Fruit fly (Drosophila melanogaster) whole organism, embryonic: ENCODE measurements around the gene Tcs4.

Experiments
- Ada2b ChIP-seq: fragments of 200-800 bp; sonication (Bioruptor generic); IDR thresholded peaks from 2 replicates; pipeline ENCODE4 v1.3.6; 2022; ENCODE audit warnings: missing biosample characterization, missing genetic modification characterization
- Atf-2 ChIP-seq: fragments of 200-800 bp; sonication (Bioruptor generic); optimal IDR thresholded peaks from 2 replicates; lab custom pipeline; 2016; ENCODE audit warnings: missing biosample characterization, missing genetic modification characterization
- Atf3 ChIP-seq: fragments of 200-800 bp; sonication (Bioruptor generic); optimal IDR thresholded peaks from 3 replicates; lab custom pipeline; 2016; ENCODE audit warnings: missing biosample characterization, missing genetic modification characterization
- CG10147 ChIP-seq: fragments of 200-800 bp; sonication (Bioruptor generic); optimal IDR thresholded peaks from 2 replicates; lab custom pipeline; 2019; ENCODE audit warnings: missing biosample characterization, mild to moderate bottlenecking, missing genetic modification characterization, moderate library complexity
- CG10366 ChIP-seq: fragments of 200-800 bp; sonication (Bioruptor generic); IDR thresholded peaks from 2 replicates; pipeline ENCODE4 v1.3.6; 2022; ENCODE audit warnings: missing biosample characterization, missing genetic modification characterization
- CG11456 ChIP-seq: fragments of 200-800 bp; sonication (Bioruptor generic); IDR thresholded peaks from 3 replicates; pipeline ENCODE4 v1.3.6; 2022; ENCODE audit warnings: missing biosample characterization, missing genetic modification characterization
- CG12155 ChIP-seq: fragments of 200-800 bp; sonication (Bioruptor generic); optimal IDR thresholded peaks from 3 replicates; lab custom pipeline; 2016; ENCODE audit warnings: missing biosample characterization, missing genetic modification characterization
- CG12391 ChIP-seq: fragments of 200-800 bp; sonication (Bioruptor generic); optimal IDR thresholded peaks from 3 replicates; lab custom pipeline; 2018; ENCODE audit warnings: missing biosample characterization, mild to moderate bottlenecking, missing genetic modification characterization, moderate library complexity
- CG12769 ChIP-seq: fragments of 200-800 bp; sonication (Bioruptor generic); optimal IDR thresholded peaks from 2 replicates; lab custom pipeline; 2019; ENCODE audit warnings: missing biosample characterization, mild to moderate bottlenecking, missing genetic modification characterization, moderate library complexity
- CG13287 ChIP-seq: fragments of 200-800 bp; sonication (Bioruptor generic); IDR thresholded peaks from 2 replicates; pipeline ENCODE4 v1.3.6; 2022; ENCODE audit warnings: missing biosample characterization, missing genetic modification characterization; ENCODE audit not compliant: partially characterized antibody
- CG14667 ChIP-seq: fragments of 200-800 bp; sonication (Bioruptor generic); IDR thresholded peaks from 2 replicates; pipeline ENCODE4 v1.3.6; 2022; ENCODE audit warnings: missing biosample characterization, missing genetic modification characterization
- CG15269 ChIP-seq: fragments of 200-800 bp; sonication (Bioruptor generic); optimal IDR thresholded peaks from 2 replicates; lab custom pipeline; 2018; ENCODE audit warnings: missing biosample characterization, mild to moderate bottlenecking, missing genetic modification characterization, moderate library complexity
- CG16813 ChIP-seq: fragments of 200-800 bp; sonication (Bioruptor generic); IDR thresholded peaks from 3 replicates; pipeline ENCODE4 v1.3.6; 2022; ENCODE audit warnings: missing biosample characterization, missing genetic modification characterization; ENCODE audit not compliant: partially characterized antibody
- CG2712 ChIP-seq: fragments of 200-800 bp; optimal IDR thresholded peaks from 3 replicates; lab custom pipeline; 2019; ENCODE audit warnings: missing biosample characterization, mild to moderate bottlenecking, missing genetic modification characterization, moderate library complexity
- CG30020 ChIP-seq: fragments of 200-800 bp; optimal IDR thresholded peaks from 2 replicates; lab custom pipeline; 2019; ENCODE audit warnings: missing biosample characterization, mild to moderate bottlenecking, missing genetic modification characterization, moderate library complexity
- CG30431 ChIP-seq: fragments of 200-800 bp; sonication (Bioruptor generic); optimal IDR thresholded peaks from 2 replicates; lab custom pipeline; 2017; ENCODE audit warnings: missing biosample characterization, missing genetic modification characterization
- CG31224 ChIP-seq: fragments of 200-800 bp; sonication (Bioruptor generic); IDR thresholded peaks from 2 replicates; pipeline ENCODE4 v1.3.6; 2022; ENCODE audit warnings: missing biosample characterization, missing genetic modification characterization
- CG34422 ChIP-seq: fragments of 200-800 bp; sonication (Bioruptor generic); IDR thresholded peaks from 3 replicates; pipeline ENCODE4 v1.3.6; 2022; ENCODE audit warnings: missing biosample characterization, missing genetic modification characterization
- CG9609 ChIP-seq: fragments of 200-800 bp; sonication (Bioruptor generic); optimal IDR thresholded peaks from 3 replicates; lab custom pipeline; 2016; ENCODE audit warnings: missing biosample characterization, missing genetic modification characterization
- CoRest ChIP-seq: fragments of 200-800 bp; sonication (Bioruptor generic); optimal IDR thresholded peaks from 3 replicates; lab custom pipeline; 2018; ENCODE audit warnings: missing biosample characterization, mild to moderate bottlenecking, missing genetic modification characterization, moderate library complexity
- E2f2 ChIP-seq: fragments of 200-800 bp; sonication (Bioruptor generic); IDR thresholded peaks from 2 replicates; pipeline ENCODE4 v1.3.6; 2022; ENCODE audit warnings: missing biosample characterization, missing genetic modification characterization
- Eip74EF ChIP-seq, 2 experiments: fragments of 200-800 bp in 1 of 2; fragments of >200 bp in 1 of 2; sonication (Bioruptor generic) in 1 of 2; optimal IDR thresholded peaks; 2 replicates each; lab custom pipeline; 2017 to 2019; ENCODE audit warnings: missing biosample characterization in 2 of 2, missing genetic modification characterization in 2 of 2, mild to moderate bottlenecking in 1 of 2, moderate library complexity in 1 of 2
- HLH4C ChIP-seq: fragments of 200-800 bp; sonication (Bioruptor generic); IDR thresholded peaks from 3 replicates; pipeline ENCODE4 v1.3.6; 2022; ENCODE audit warnings: missing biosample characterization, missing genetic modification characterization; ENCODE audit not compliant: partially characterized antibody
- Hr51 ChIP-seq, 2 experiments: fragments of 200-800 bp; sonication (Bioruptor generic); optimal IDR thresholded peaks; 2 replicates in 1 of 2; 3 replicates in 1 of 2; lab custom pipeline; 2016 to 2018; ENCODE audit warnings: missing biosample characterization in 2 of 2, missing genetic modification characterization in 2 of 2, mild to moderate bottlenecking in 1 of 2, moderate library complexity in 1 of 2
- NFAT ChIP-seq: fragments of 200-800 bp; sonication (Bioruptor generic); IDR thresholded peaks from 2 replicates; pipeline ENCODE4 v1.3.6; 2022; ENCODE audit warnings: missing biosample characterization, missing genetic modification characterization
- Ptx1 ChIP-seq: fragments of 200-800 bp; sonication (Bioruptor generic); IDR thresholded peaks from 2 replicates; pipeline ENCODE4 v1.3.6; 2022; ENCODE audit warnings: missing biosample characterization, missing genetic modification characterization
- Side ChIP-seq: fragments of 200-800 bp; sonication (Bioruptor generic); optimal IDR thresholded peaks from 2 replicates; lab custom pipeline; 2016; ENCODE audit warnings: missing biosample characterization, missing genetic modification characterization
- Trl ChIP-seq, 3 experiments: fragments of >200 bp in 2 of 3; fragments of 200-800 bp in 1 of 3; sonication (Bioruptor generic) in 1 of 3; optimal IDR thresholded peaks; 2 replicates in 1 of 3; 3 replicates in 2 of 3; lab custom pipeline; 2016 to 2017; ENCODE audit warnings: missing biosample characterization in 1 of 3, missing genetic modification characterization in 1 of 3
- ab ChIP-seq: fragments of 200-800 bp; sonication (Bioruptor generic); optimal IDR thresholded peaks from 2 replicates; lab custom pipeline; 2016; ENCODE audit warnings: missing biosample characterization, missing genetic modification characterization
- bcd ChIP-seq: fragments of 200-800 bp; sonication (Bioruptor generic); optimal IDR thresholded peaks from 2 replicates; lab custom pipeline; 2017; ENCODE audit warnings: missing biosample characterization, mild to moderate bottlenecking, missing genetic modification characterization
- dpn ChIP-seq, 2 experiments: fragments of 200-800 bp; sonication (Bioruptor generic); optimal IDR thresholded peaks; 3 replicates each; lab custom pipeline; 2016; ENCODE audit warnings: missing biosample characterization in 2 of 2, missing genetic modification characterization in 2 of 2
- emc ChIP-seq: fragments of 200-800 bp; sonication (Bioruptor generic); optimal IDR thresholded peaks from 2 replicates; lab custom pipeline; 2016; ENCODE audit warnings: missing biosample characterization, missing genetic modification characterization
- ems ChIP-seq: fragments of 200-800 bp; sonication (Bioruptor generic); optimal IDR thresholded peaks from 3 replicates; lab custom pipeline; 2016; ENCODE audit warnings: missing biosample characterization, missing genetic modification characterization
- fd96Cb ChIP-seq: fragments of 200-800 bp; sonication (Bioruptor generic); optimal IDR thresholded peaks from 2 replicates; lab custom pipeline; 2018; ENCODE audit warnings: missing biosample characterization, mild to moderate bottlenecking, missing genetic modification characterization, moderate library complexity
- gem ChIP-seq: fragments of 200-800 bp; sonication (Bioruptor generic); optimal IDR thresholded peaks from 2 replicates; lab custom pipeline; 2019; ENCODE audit warnings: missing biosample characterization, mild to moderate bottlenecking, missing genetic modification characterization, moderate library complexity
- gfzf ChIP-seq: fragments of 200-800 bp; sonication (Bioruptor generic); optimal IDR thresholded peaks from 2 replicates; lab custom pipeline; 2016; ENCODE audit warnings: missing biosample characterization, mild to moderate bottlenecking, missing genetic modification characterization, moderate library complexity
- gro ChIP-seq: fragments of 200-800 bp; sonication (Bioruptor generic); optimal IDR thresholded peaks from 2 replicates; lab custom pipeline; 2016; ENCODE audit warnings: missing biosample characterization, missing genetic modification characterization
- hbn ChIP-seq: fragments of 200-800 bp; sonication (Bioruptor generic); IDR thresholded peaks from 2 replicates; pipeline ENCODE4 v1.3.6; 2022; ENCODE audit warnings: missing biosample characterization, missing genetic modification characterization; ENCODE audit not compliant: partially characterized antibody
- insv ChIP-seq, 2 experiments: fragments of 200-800 bp; sonication (Bioruptor generic); optimal IDR thresholded peaks; 3 replicates each; lab custom pipeline; 2016 to 2018; ENCODE audit warnings: missing biosample characterization in 2 of 2, missing genetic modification characterization in 2 of 2
- klu ChIP-seq: fragments of 200-800 bp; sonication (Bioruptor generic); IDR thresholded peaks from 2 replicates; pipeline ENCODE4 v1.3.6; 2022; ENCODE audit warnings: missing biosample characterization, missing genetic modification characterization
- lmd ChIP-seq: fragments of 200-800 bp; sonication (Bioruptor generic); IDR thresholded peaks from 2 replicates; pipeline ENCODE4 v1.3.6; 2022; ENCODE audit warnings: missing biosample characterization, missing genetic modification characterization
- org-1 ChIP-seq: fragments of 200-800 bp; sonication (Bioruptor generic); optimal IDR thresholded peaks from 2 replicates; lab custom pipeline; 2017; ENCODE audit warnings: missing biosample characterization, missing genetic modification characterization
- phol ChIP-seq: fragments of 200-800 bp; sonication (Bioruptor generic); optimal IDR thresholded peaks from 3 replicates; lab custom pipeline; 2018; ENCODE audit warnings: missing biosample characterization, mild to moderate bottlenecking, missing genetic modification characterization, moderate library complexity
- row ChIP-seq: fragments of 200-800 bp; sonication (Bioruptor generic); IDR thresholded peaks from 3 replicates; pipeline ENCODE4 v1.3.6; 2022; ENCODE audit warnings: missing biosample characterization, missing genetic modification characterization
- slbo ChIP-seq: fragments of 200-800 bp; sonication (Bioruptor generic); IDR thresholded peaks from 2 replicates; pipeline ENCODE4 v1.3.6; 2022; ENCODE audit warnings: missing biosample characterization, missing genetic modification characterization
- tll ChIP-seq, 2 experiments: fragments of 200-800 bp in 1 of 2; fragments of >200 bp in 1 of 2; sonication (Bioruptor generic) in 1 of 2; optimal IDR thresholded peaks; 2 replicates each; lab custom pipeline; 2017 to 2019; ENCODE audit warnings: missing biosample characterization in 2 of 2, missing genetic modification characterization in 2 of 2, mild to moderate bottlenecking in 1 of 2, moderate library complexity in 1 of 2
- vnd ChIP-seq: fragments of 200-800 bp; sonication (Bioruptor generic); IDR thresholded peaks from 3 replicates; pipeline ENCODE4 v1.3.6; 2022; ENCODE audit warnings: missing biosample characterization, missing genetic modification characterization; ENCODE audit not compliant: partially characterized antibody
- zen ChIP-seq: fragments of 200-800 bp; sonication (Bioruptor generic); optimal IDR thresholded peaks from 3 replicates; lab custom pipeline; 2018; ENCODE audit warnings: missing biosample characterization, mild to moderate bottlenecking, missing genetic modification characterization, moderate library complexity
- zfh2 ChIP-seq: fragments of 200-800 bp; sonication (Bioruptor generic); optimal IDR thresholded peaks from 2 replicates; lab custom pipeline; 2016; ENCODE audit warnings: missing biosample characterization, missing genetic modification characterization

Tcs4 gene

dm6 chrX:19665684-19666141, 35.8 kb downstream of the Tcs4 start (continued):
- TF ChIP-seq tll (GFP tag; optimal IDR thresholded peaks at IDR 0.05; lab: Kevin White, UChicago) (no peak), Atf3 (GFP tag; lab: Kevin White, UChicago) (no peak), Trl (optimal IDR thresholded peaks at IDR 0.05; lab: Kevin White, UChicago) (peak in 1 of 2 experiments; percentile 21), Trl (GFP tag; optimal IDR thresholded peaks at IDR 0.05; lab: Kevin White, UChicago) (peak; percentile 21), HLH4C (GFP tag; lab: Robert Waterston, UW) (peak; percentile 57; the same call in 2 of the 3 replicates), row (GFP tag; lab: Robert Waterston, UW) (peak; percentile 96), ab (no peak), hbn (GFP tag; lab: Robert Waterston, UW) (no peak), zen (tag; lab: Kevin White, UChicago) (no peak), CG30020 (no peak), CG2712 (tag; lab: Kevin White, UChicago) (peak; percentile 12), CoRest (tag; lab: Kevin White, UChicago) (peak; percentile 35), lmd (peak; percentile 62), gem (tag; lab: Kevin White, UChicago) (peak; percentile 23), CG15269 (tag; lab: Kevin White, UChicago) (peak; percentile 11), gro (GFP tag; lab: Kevin White, UChicago) (no peak), CG16813 (GFP tag; lab: Robert Waterston, UW) (peak; percentile 69), Atf-2 (no peak), CG11456 (GFP tag; lab: Robert Waterston, UW) (peak; percentile 88), CG12155 (GFP tag; lab: Kevin White, UChicago) (no peak), klu (GFP tag; lab: Robert Waterston, UW) (no peak; the same call in 1 of the 2 replicates), emc (GFP tag; lab: Kevin White, UChicago) (no peak), NFAT (GFP tag; lab: Robert Waterston, UW) (peak; percentile 85), CG30431 (no peak), bcd (GFP tag; lab: Kevin White, UChicago) (peak; percentile 23), CG10147 (GFP tag; lab: Kevin White, UChicago) (peak; percentile 8), CG13287 (GFP tag; lab: Robert Waterston, UW) (peak; percentile 32; the same call in 1 of the 2 replicates), Side (no peak), CG12769 (tag; lab: Kevin White, UChicago) (peak; percentile 31), insv (GFP tag; optimal IDR thresholded peaks at IDR 0.05; lab: Kevin White, UChicago) (no peak), CG31224 (GFP tag; lab: Robert Waterston, UW) (peak; percentile 42; the same call in 1 of the 2 replicates), Eip74EF (GFP tag; optimal IDR thresholded peaks at IDR 0.05; lab: Kevin White, UChicago) (no peak), vnd (GFP tag; lab: Robert Waterston, UW) (peak; percentile 40; the same call in 1 of the 3 replicates), E2f2 (peak; percentile 20; the same call in 1 of the 2 replicates), dpn (GFP tag; optimal IDR thresholded peaks at IDR 0.05; lab: Kevin White, UChicago) (peak; percentile 17 to 29), Hr51 (GFP tag; optimal IDR thresholded peaks at IDR 0.05; lab: Kevin White, UChicago) (no peak), zfh2 (GFP tag; lab: Kevin White, UChicago) (peak; percentile 40), CG10366 (GFP tag; lab: Robert Waterston, UW) (peak; percentile 44), org-1 (no peak), gfzf (GFP tag; lab: Kevin White, UChicago) (no peak), ems (GFP tag; lab: Kevin White, UChicago) (peak; percentile 24), slbo (GFP tag; lab: Robert Waterston, UW) (peak; percentile 85), phol (peak; percentile 1), Ada2b (GFP tag; lab: Robert Waterston, UW) (0 out of 2 replicates have a peak, but pooled peaks have one; percentile 24), fd96Cb (tag; lab: Kevin White, UChicago) (no peak), Ptx1 (GFP tag; lab: Robert Waterston, UW) (peak; percentile 67), CG34422 (GFP tag; lab: Robert Waterston, UW) (peak; percentile 66), CG14667 (GFP tag; lab: Robert Waterston, UW) (peak; percentile 35; the same call in 1 of the 2 replicates), CG12391 (peak; percentile 13), CG9609 (GFP tag; lab: Kevin White, UChicago) (peak; percentile 35)
